Worm (Caenorhabditis elegans) whole organism, L1 larva: Measurements from ENCODE around the gene ZC477.7.

Experiments
- ama-1 ChIP-seq: fragments of 150-350 bp; optimal IDR thresholded peaks from 2 replicates; lab custom pipeline; 2014
- efl-1 ChIP-seq, 4 experiments: fragments of 150-350 bp; optimal IDR thresholded peaks in 3 of 4; peaks in 1 of 4; 1 replicate in 1 of 4; 2 replicates in 3 of 4; lab custom pipeline; 2014; ENCODE audit warnings: missing biosample characterization in 2 of 4, missing genetic modification characterization in 2 of 4, missing genetic modification reagents in 2 of 4
- egl-27 ChIP-seq, 2 experiments: fragments of 150-350 bp in 1 of 2; sonication (generic microtip); optimal IDR thresholded peaks; 3 replicates each; lab custom pipeline; 2017 to 2018; ENCODE audit warnings: missing biosample characterization in 2 of 2, missing genetic modification characterization in 2 of 2, missing genetic modification reagents in 2 of 2
- lin-13 ChIP-seq: fragments of 150-350 bp; optimal IDR thresholded peaks from 2 replicates; lab custom pipeline; 2014; ENCODE audit warnings: missing biosample characterization, missing genetic modification reagents, missing genetic modification characterization
- lin-39 ChIP-seq: fragments of 150-350 bp; optimal IDR thresholded peaks from 2 replicates; lab custom pipeline; 2014; ENCODE audit warnings: missing biosample characterization, missing genetic modification reagents, missing genetic modification characterization
- lir-3 ChIP-seq: sonication (generic microtip); optimal IDR thresholded peaks from 2 replicates; lab custom pipeline; 2016; ENCODE audit warnings: mild to moderate bottlenecking, missing genetic modification characterization, moderate library complexity, missing compliant biosample characterization; ENCODE audit not compliant: poor library complexity
- mdl-1 ChIP-seq, 2 experiments: fragments of 150-350 bp; optimal IDR thresholded peaks; 2 replicates each; lab custom pipeline; 2014 to 2017; ENCODE audit warnings: missing biosample characterization in 2 of 2, missing genetic modification characterization in 2 of 2, inconsistent platforms in 1 of 2
- mef-2 ChIP-seq: fragments of 150-350 bp; optimal IDR thresholded peaks from 2 replicates; lab custom pipeline; 2014; ENCODE audit warnings: missing biosample characterization, missing genetic modification characterization
- nhr-237 ChIP-seq: fragments of 150-350 bp; optimal IDR thresholded peaks from 2 replicates; lab custom pipeline; 2014; ENCODE audit warnings: missing biosample characterization, missing genetic modification characterization
- nhr-85 ChIP-seq: sonication (generic microtip); peaks from one replicate; lab custom pipeline; 2016; ENCODE audit warnings: missing genetic modification characterization, inconsistent platforms, missing compliant biosample characterization
- pax-3 ChIP-seq: fragments of 200-800 bp; sonication (Bioruptor generic); optimal IDR thresholded peaks from 2 replicates; lab custom pipeline; 2018; ENCODE audit warnings: mild to moderate bottlenecking, missing genetic modification characterization, moderate library complexity, missing compliant biosample characterization
- sup-37 ChIP-seq: fragments of 200-800 bp; sonication (Bioruptor generic); optimal IDR thresholded peaks from 2 replicates; lab custom pipeline; 2018; ENCODE audit warnings: mild to moderate bottlenecking, missing genetic modification characterization, missing compliant biosample characterization
- ztf-4 ChIP-seq: fragments of 150-350 bp; optimal IDR thresholded peaks from 2 replicates; lab custom pipeline; 2014; ENCODE audit warnings: missing biosample characterization, missing genetic modification characterization

DNA sequence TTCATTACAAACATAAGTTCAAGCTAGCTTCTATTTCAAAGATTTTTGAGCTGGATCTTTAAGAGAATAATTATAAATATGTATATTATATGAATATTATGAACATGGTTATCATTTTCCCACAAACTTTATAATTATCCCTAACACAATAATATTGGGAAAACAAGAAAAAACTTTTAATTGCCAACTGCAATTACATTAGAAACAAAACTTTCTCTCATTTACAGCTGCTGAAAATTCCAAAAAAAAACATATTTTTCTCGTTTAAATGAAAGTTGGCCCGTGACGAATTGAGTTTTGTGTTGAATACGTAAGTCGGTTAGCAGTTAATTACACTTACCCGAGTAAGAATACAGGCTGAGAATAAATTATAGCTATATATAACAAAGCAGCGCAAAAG is 48.6 kb downstream of the ZC477.7 start:
- TF ChIP-seq mef-2 (tag; lab: Kevin White, UChicago) (no peak), lin-13 (no peak), efl-1 (optimal IDR thresholded peaks at IDR 0.05; lab: Kevin White, UChicago) (no peak), efl-1 (GFP tag; optimal IDR thresholded peaks at IDR 0.05 in 1 of 2; lab: Kevin White, UChicago) (no peak), mdl-1 (tag; optimal IDR thresholded peaks at IDR 0.05; lab: Kevin White, UChicago) (no peak), nhr-237 (tag; lab: Kevin White, UChicago) (no peak), sup-37 (no peak), ztf-4 (no peak), nhr-85 (tag; lab: Kevin White, UChicago) (no peak), lir-3 (tag; lab: Kevin White, UChicago) (no peak), egl-27 (tag; optimal IDR thresholded peaks at IDR 0.05; lab: Kevin White, UChicago) (no peak), pax-3 (tag; lab: Kevin White, UChicago) (no peak), ama-1 (lab: Kevin White, UChicago) (no peak), lin-39 (no peak)
